Worm (Caenorhabditis elegans) whole organism, L1 larva: Measurements from ENCODE around the gene npp-5.

Experiments used
- F16B12.6 ChIP-seq: fragments of 150-350 bp; optimal IDR thresholded peaks from 2 replicates; lab custom pipeline; 2014; ENCODE audit warnings: missing biosample characterization, missing genetic modification characterization
- blmp-1 ChIP-seq: fragments of 150-350 bp; optimal IDR thresholded peaks from 2 replicates; lab custom pipeline; 2014; ENCODE audit warnings: missing biosample characterization, missing genetic modification characterization
- ceh-63 ChIP-seq: fragments of 200-800 bp; sonication (Bioruptor generic); optimal IDR thresholded peaks from 2 replicates; lab custom pipeline; 2018; ENCODE audit warnings: mild to moderate bottlenecking, missing genetic modification characterization, missing compliant biosample characterization
- ceh-88 ChIP-seq: fragments of 200-800 bp; sonication (Bioruptor generic); IDR thresholded peaks from 2 replicates; pipeline ENCODE4 v1.3.6; 2022; ENCODE audit warnings: missing genetic modification characterization, missing compliant biosample characterization
- ces-1 ChIP-seq: fragments of 150-350 bp; optimal IDR thresholded peaks from 2 replicates; lab custom pipeline; 2014; ENCODE audit warnings: missing biosample characterization, missing genetic modification reagents, missing genetic modification characterization
- dsc-1 ChIP-seq: sonication (generic microtip); optimal IDR thresholded peaks from 2 replicates; lab custom pipeline; 2016; ENCODE audit warnings: mild to moderate bottlenecking, missing genetic modification characterization, missing compliant biosample characterization
- efl-1 ChIP-seq, 4 experiments: fragments of 150-350 bp; optimal IDR thresholded peaks in 3 of 4; peaks in 1 of 4; 1 replicate in 1 of 4; 2 replicates in 3 of 4; lab custom pipeline; 2014; ENCODE audit warnings: missing biosample characterization in 2 of 4, missing genetic modification characterization in 2 of 4, missing genetic modification reagents in 2 of 4
- egl-13 ChIP-seq: sonication (generic microtip); optimal IDR thresholded peaks from 2 replicates; lab custom pipeline; 2016; ENCODE audit warnings: missing genotype, missing genetic modification reagents, missing genetic modification characterization, missing compliant biosample characterization
- egl-27 ChIP-seq, 2 experiments: fragments of 150-350 bp in 1 of 2; sonication (generic microtip); optimal IDR thresholded peaks; 3 replicates each; lab custom pipeline; 2017 to 2018; ENCODE audit warnings: missing biosample characterization in 2 of 2, missing genetic modification characterization in 2 of 2, missing genetic modification reagents in 2 of 2
- elt-2 ChIP-seq: sonication (generic microtip); optimal IDR thresholded peaks from 2 replicates; lab custom pipeline; 2016; ENCODE audit warnings: missing genetic modification characterization, mild to moderate bottlenecking, inconsistent platforms, missing compliant biosample characterization, missing genetic modification reagents
- ets-5 ChIP-seq: fragments of 200-800 bp; sonication (Bioruptor generic); IDR thresholded peaks from 2 replicates; pipeline ENCODE4 v1.3.6; 2022; ENCODE audit warnings: missing genetic modification characterization, missing compliant biosample characterization
- fkh-10 ChIP-seq: sonication (generic microtip); optimal IDR thresholded peaks from 2 replicates; lab custom pipeline; 2017; ENCODE audit warnings: missing biosample characterization, missing genetic modification reagents, missing genetic modification characterization
- hlh-17 ChIP-seq: fragments of 200-800 bp; sonication (Bioruptor generic); optimal IDR thresholded peaks from 2 replicates; lab custom pipeline; 2018; ENCODE audit warnings: missing genetic modification characterization, mild to moderate bottlenecking, missing compliant biosample characterization, moderate library complexity, borderline replicate concordance
- hpl-2 ChIP-seq: fragments of 150-350 bp; optimal IDR thresholded peaks from 2 replicates; lab custom pipeline; 2014; ENCODE audit warnings: missing biosample characterization, missing genetic modification reagents, missing genetic modification characterization
- isw-1 ChIP-seq: fragments of 200-800 bp; sonication (Bioruptor generic); IDR thresholded peaks from 2 replicates; pipeline ENCODE4 v1.3.6; 2022; ENCODE audit warnings: missing genetic modification characterization, missing compliant biosample characterization
- lin-14 ChIP-seq: fragments of 200-800 bp; sonication (Bioruptor generic); optimal IDR thresholded peaks from 2 replicates; lab custom pipeline; 2018; ENCODE audit warnings: mild to moderate bottlenecking, missing genetic modification characterization, moderate library complexity, missing compliant biosample characterization
- lin-35 ChIP-seq, 2 experiments: fragments of 150-350 bp; optimal IDR thresholded peaks; 2 replicates each; lab custom pipeline; 2014; ENCODE audit warnings: missing biosample characterization in 2 of 2, missing genetic modification characterization in 2 of 2, missing genetic modification reagents in 2 of 2
- lin-39 ChIP-seq: fragments of 150-350 bp; optimal IDR thresholded peaks from 2 replicates; lab custom pipeline; 2014; ENCODE audit warnings: missing biosample characterization, missing genetic modification reagents, missing genetic modification characterization
- mep-1 ChIP-seq: fragments of 150-350 bp; optimal IDR thresholded peaks from 2 replicates; lab custom pipeline; 2014; ENCODE audit warnings: missing biosample characterization, missing genetic modification characterization
- nhr-12 ChIP-seq: sonication (generic microtip); optimal IDR thresholded peaks from 2 replicates; lab custom pipeline; 2017; ENCODE audit warnings: missing biosample characterization, missing genetic modification characterization
- nhr-85 ChIP-seq: sonication (generic microtip); peaks from one replicate; lab custom pipeline; 2016; ENCODE audit warnings: missing genetic modification characterization, inconsistent platforms, missing compliant biosample characterization
- nhr-90 ChIP-seq: sonication (generic microtip); optimal IDR thresholded peaks from 2 replicates; lab custom pipeline; 2016; ENCODE audit warnings: mild to moderate bottlenecking, missing genetic modification characterization, missing compliant biosample characterization; ENCODE audit not compliant: poor library complexity
- pqm-1 ChIP-seq: sonication (generic microtip); optimal IDR thresholded peaks from 3 replicates; lab custom pipeline; 2017; ENCODE audit warnings: missing biosample characterization, missing genetic modification characterization
- snpc-4 ChIP-seq: fragments of 150-350 bp; optimal IDR thresholded peaks from 2 replicates; lab custom pipeline; 2014; ENCODE audit warnings: missing biosample characterization, missing genetic modification characterization
- snu-23 ChIP-seq: sonication (generic microtip); optimal IDR thresholded peaks from 2 replicates; lab custom pipeline; 2016; ENCODE audit warnings: missing genetic modification characterization, missing compliant biosample characterization
- sox-4 ChIP-seq: sonication (generic microtip); optimal IDR thresholded peaks from 2 replicates; lab custom pipeline; 2016; ENCODE audit warnings: missing genetic modification characterization, missing compliant biosample characterization
- sup-37 ChIP-seq: fragments of 200-800 bp; sonication (Bioruptor generic); optimal IDR thresholded peaks from 2 replicates; lab custom pipeline; 2018; ENCODE audit warnings: mild to moderate bottlenecking, missing genetic modification characterization, missing compliant biosample characterization
- swsn-7 ChIP-seq: sonication (generic microtip); optimal IDR thresholded peaks from 2 replicates; lab custom pipeline; 2016; ENCODE audit warnings: missing genetic modification characterization, missing compliant biosample characterization
- tbx-2 ChIP-seq: sonication (generic microtip); optimal IDR thresholded peaks from 2 replicates; lab custom pipeline; 2016; ENCODE audit warnings: missing genetic modification characterization, missing compliant biosample characterization
- unc-130 ChIP-seq: fragments of 150-350 bp; optimal IDR thresholded peaks from 2 replicates; lab custom pipeline; 2017; ENCODE audit warnings: missing biosample characterization, missing genetic modification characterization, inconsistent platforms
- vab-15 ChIP-seq: sonication (generic microtip); optimal IDR thresholded peaks from 2 replicates; lab custom pipeline; 2017; ENCODE audit warnings: missing genotype, mild to moderate bottlenecking, missing genetic modification characterization, missing compliant biosample characterization
- xbp-1 ChIP-seq: sonication (generic microtip); optimal IDR thresholded peaks from 2 replicates; lab custom pipeline; 2016; ENCODE audit warnings: missing genetic modification characterization, missing compliant biosample characterization
- ztf-11 ChIP-seq, 2 experiments: sonication (generic microtip); optimal IDR thresholded peaks; 2 replicates each; lab custom pipeline; 2016 to 2017; ENCODE audit warnings: missing genetic modification characterization in 2 of 2, missing biosample characterization in 1 of 2, missing compliant biosample characterization in 1 of 2

Gene npp-5

DNA sequence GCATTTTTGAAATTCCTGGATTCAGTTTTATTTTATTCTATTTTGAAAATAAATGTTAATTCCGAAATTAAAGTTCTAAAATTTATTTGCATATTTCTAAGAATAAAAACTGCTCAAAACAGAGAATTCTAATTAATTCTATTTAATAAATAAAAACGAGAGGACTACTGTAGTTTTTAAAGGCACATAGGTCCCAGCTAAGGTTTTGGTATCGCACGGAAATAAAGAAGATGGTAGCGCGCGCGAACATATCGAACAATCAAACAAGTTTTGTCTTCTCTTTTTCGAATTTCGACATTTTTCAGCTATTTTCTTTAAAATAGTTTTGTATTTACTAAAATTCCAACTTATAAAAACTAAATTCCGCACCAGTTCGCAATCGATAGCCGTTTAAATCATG is 21.7 kb downstream of the npp-5 start:
- TF ChIP-seq nhr-90 (tag; lab: Kevin White, UChicago) (no peak), egl-27 (tag; optimal IDR thresholded peaks at IDR 0.05; lab: Kevin White, UChicago) (no peak), lin-39 (tag; lab: Kevin White, UChicago) (no peak), hlh-17 (GFP tag; lab: Kevin White, UChicago) (no peak), ztf-11 (tag; optimal IDR thresholded peaks at IDR 0.05; lab: Kevin White, UChicago) (no peak), nhr-12 (tag; lab: Kevin White, UChicago) (no peak), ces-1 (GFP tag; lab: Kevin White, UChicago) (no peak), F16B12.6 (tag; lab: Kevin White, UChicago) (no peak), xbp-1 (tag; lab: Kevin White, UChicago) (no peak), tbx-2 (tag; lab: Kevin White, UChicago) (no peak), swsn-7 (tag; lab: Kevin White, UChicago) (no peak), mep-1 (tag; lab: Kevin White, UChicago) (no peak)

DNA sequence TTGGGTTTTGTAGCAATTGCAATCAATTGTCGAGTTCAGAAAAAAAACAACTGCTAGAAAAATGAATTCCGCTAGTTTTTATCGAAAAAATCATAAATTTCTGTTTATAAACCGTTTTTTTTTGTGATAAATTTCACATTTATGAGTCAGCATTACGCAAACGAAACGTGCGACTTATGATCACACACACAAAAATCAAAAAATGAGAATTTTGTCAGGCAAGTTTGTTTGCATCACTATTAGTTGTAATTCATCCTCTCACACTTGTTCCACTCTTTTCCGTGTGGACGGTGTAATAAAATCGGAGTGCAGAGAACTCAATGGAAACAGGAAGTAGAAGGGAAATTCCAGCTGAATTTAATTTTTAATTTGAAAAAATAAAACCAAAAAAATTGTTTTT is 22.2 kb downstream of the npp-5 start, which contains the start of gene pcs-1:
pcs-1 (minus strand) TSS at position 344 of the 400 bp plus-strand sequence.
- TF ChIP-seq hpl-2 (GFP tag; lab: Kevin White, UChicago) (no peak), lin-14 (peak; percentile 27)

DNA sequence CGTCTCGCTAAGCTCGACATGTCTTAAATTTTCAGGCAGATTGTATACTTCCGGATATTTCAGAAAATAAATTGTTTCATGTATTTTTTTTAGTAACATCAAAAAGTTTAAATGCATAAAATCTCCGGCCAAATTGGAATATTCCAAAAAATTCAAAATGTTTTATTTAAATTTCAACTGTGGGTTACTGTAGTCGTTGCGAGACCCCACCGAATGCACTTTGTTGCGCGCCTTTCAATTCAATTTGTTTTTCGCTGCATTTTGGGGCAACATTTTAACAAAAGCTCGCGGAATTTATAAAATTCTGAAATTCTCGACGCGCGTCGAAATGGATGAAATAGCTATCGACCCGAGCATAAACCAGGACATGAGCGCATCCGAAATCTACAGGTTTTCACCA is 26.7 kb downstream of the npp-5 start, which contains the start of gene F54D5.2:
F54D5.2 (plus strand) TSS at position 237 of the 400 bp plus-strand sequence.
- TF ChIP-seq snu-23 (GFP tag; lab: Kevin White, UChicago) (no peak), blmp-1 (no peak), fkh-10 (GFP tag; lab: Kevin White, UChicago) (no peak), sox-4 (tag; lab: Kevin White, UChicago) (no peak), isw-1 (no peak), sup-37 (GFP tag; lab: Kevin White, UChicago) (no peak), ets-5 (GFP tag; lab: Robert Waterston, UW) (no peak), pqm-1 (tag; lab: Kevin White, UChicago) (no peak), egl-13 (tag; lab: Kevin White, UChicago) (no peak), ceh-63 (GFP tag; lab: Kevin White, UChicago) (no peak), vab-15 (tag; lab: Kevin White, UChicago) (no peak), nhr-85 (tag; lab: Kevin White, UChicago) (no peak), dsc-1 (tag; lab: Kevin White, UChicago) (no peak), unc-130 (tag; lab: Kevin White, UChicago) (no peak), ceh-88 (GFP tag; lab: Robert Waterston, UW) (no peak)

DNA sequence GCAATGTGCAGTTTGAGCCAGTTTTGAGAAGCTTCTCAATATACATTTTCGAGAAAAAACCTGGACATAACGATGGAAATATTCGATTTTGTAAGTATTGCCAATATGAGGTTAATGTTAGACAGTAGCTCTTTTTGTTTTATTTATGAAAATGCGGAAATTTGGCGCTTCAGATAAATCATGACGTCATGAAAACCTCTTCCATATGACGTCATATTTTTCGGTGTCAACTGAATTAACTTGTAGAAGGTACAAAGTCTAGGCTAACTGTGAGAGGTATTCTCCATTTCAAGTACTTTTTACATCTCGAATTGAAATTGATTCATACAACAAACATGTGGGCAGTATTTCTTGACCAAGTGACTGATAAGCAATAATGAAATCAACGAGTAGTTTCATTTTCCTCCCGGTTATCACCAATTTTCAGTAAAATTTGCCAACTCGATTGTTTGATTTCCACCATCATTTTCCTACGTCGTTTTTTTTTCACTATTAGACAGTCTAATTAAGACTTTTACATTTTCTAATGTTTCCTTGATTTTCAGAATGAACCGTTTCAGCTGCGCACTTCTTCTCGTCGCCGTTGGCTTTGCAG is 28.3 kb downstream of the npp-5 start, which contains the start of gene F54D5.3:
F54D5.3 (plus strand) TSS at position 546 of the 595 bp plus-strand sequence.
- TF ChIP-seq elt-2 (tag; lab: Kevin White, UChicago): peak; percentile 30
- no peak for TF ChIP-seq ces-1 (GFP tag; lab: Kevin White, UChicago)
- TF ChIP-seq snpc-4 (tag; lab: Kevin White, UChicago): no peak
- peak in 1 of 2 experiments; percentile 5 for TF ChIP-seq lin-35 (GFP tag; optimal IDR thresholded peaks at IDR 0.05; lab: Kevin White, UChicago)
- TF ChIP-seq efl-1 (optimal IDR thresholded peaks at IDR 0.05; lab: Kevin White, UChicago): no peak
- TF ChIP-seq efl-1 (GFP tag; optimal IDR thresholded peaks at IDR 0.05 in 1 of 2; lab: Kevin White, UChicago): peak in 1 of 2 experiments; percentile 14
